Worm (Caenorhabditis elegans): ENCODE data around the gene F16G10.14.

DNA sequence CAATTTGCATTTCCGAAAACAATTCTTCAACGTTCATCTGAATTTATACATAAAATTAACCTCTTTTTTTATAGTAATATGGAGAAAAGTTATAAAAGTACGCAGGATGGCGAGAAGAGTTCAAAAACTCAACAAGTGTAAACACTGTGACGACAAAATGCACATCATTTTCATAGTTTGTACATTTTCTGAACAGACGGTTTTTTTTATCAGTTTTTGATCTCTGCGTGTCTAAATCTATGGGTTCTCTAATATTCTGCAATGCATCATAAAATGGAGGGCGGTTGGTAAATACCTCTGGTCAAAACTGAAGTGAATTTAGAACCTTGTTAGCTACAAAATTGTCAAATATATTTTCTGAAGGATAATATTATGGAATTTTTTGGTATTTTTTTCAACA is 16.7 kb upstream of the F16G10.14 start, which contains the start of gene fbxa-4:
- TF ChIP-seq T22C8.4 (GFP tag; IDR thresholded peaks at IDR 0.05), result no peak
- TF ChIP-seq ref-1 (GFP tag; conservative IDR thresholded peaks at IDR 0.05), result no peak
- TF ChIP-seq tab-1 (GFP tag; IDR thresholded peaks at IDR 0.05), result no peak
- TF ChIP-seq med-1 (GFP tag; optimal IDR thresholded peaks at IDR 0.05; ENCODE audit: insufficient read depth), result no peak
